Worm (Caenorhabditis elegans): ENCODE data around the gene tomm-40.

DNA sequence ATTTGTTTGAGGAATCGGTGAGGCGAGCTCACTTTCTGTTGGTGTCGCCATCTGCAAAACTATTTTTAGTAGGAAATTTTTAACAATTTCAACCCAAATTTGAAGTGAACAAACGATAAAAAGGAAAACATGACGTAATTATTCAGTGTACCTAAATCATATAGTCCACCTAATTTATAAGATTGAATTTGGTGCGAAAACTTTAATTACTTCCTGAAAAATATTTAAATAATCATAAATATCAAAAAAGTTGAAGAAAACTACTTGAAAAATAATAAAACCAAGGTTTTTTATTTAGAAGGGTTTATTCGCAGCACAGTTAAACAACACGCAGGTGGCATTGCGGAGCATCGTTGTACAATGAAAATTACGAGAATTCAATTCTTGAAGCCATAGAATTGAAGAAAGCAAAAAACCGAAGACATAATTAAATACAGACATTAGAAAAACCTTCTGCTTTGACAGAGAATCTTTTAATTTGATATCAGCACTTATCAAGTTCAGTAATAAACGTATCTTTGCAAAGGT is at the start of gene tomm-40:
- TF ChIP-seq flt-1 (GFP tag; IDR thresholded peaks at IDR 0.05): no peak
- TF ChIP-seq ztf-29 (GFP tag; IDR thresholded peaks at IDR 0.05): no peak
- no peak for TF ChIP-seq T22C8.4 (GFP tag; IDR thresholded peaks at IDR 0.05)
- no peak for TF ChIP-seq cog-1 (tag; optimal IDR thresholded peaks at IDR 0.05)
